Fruit fly (Drosophila melanogaster) whole organism, prepupa: ENCODE results near the gene CG33642.
A peak's percentile ranks its signal among the peaks of the same experiment; 100 is the strongest.

Experiments used
- CG11294 ChIP-seq: fragments of 200-800 bp; sonication (Bioruptor generic); IDR thresholded peaks from 2 replicates; pipeline ENCODE4 v1.3.6; 2022; ENCODE audit warnings: missing biosample characterization, missing genetic modification characterization
- CG15336 ChIP-seq: fragments of 200-800 bp; sonication (Bioruptor generic); IDR thresholded peaks from 2 replicates; pipeline ENCODE4 v1.3.6; 2022; ENCODE audit warnings: missing biosample characterization, missing genetic modification characterization
- CG34406 ChIP-seq: fragments of 200-800 bp; sonication (Bioruptor generic); optimal IDR thresholded peaks from 3 replicates; lab custom pipeline; 2016; ENCODE audit warnings: missing biosample characterization, missing genetic modification characterization
- CG6792 ChIP-seq: fragments of 200-800 bp; sonication (Bioruptor generic); optimal IDR thresholded peaks from 3 replicates; lab custom pipeline; 2016; ENCODE audit warnings: missing biosample characterization, missing genetic modification characterization
- CG6808 ChIP-seq: fragments of 200-800 bp; sonication (Bioruptor generic); optimal IDR thresholded peaks from 3 replicates; lab custom pipeline; 2017; ENCODE audit warnings: missing biosample characterization, missing genetic modification characterization, mild to moderate bottlenecking, moderate library complexity, missing genetic modification reagents
- CG8632 ChIP-seq: fragments of 200-800 bp; sonication (Bioruptor generic); optimal IDR thresholded peaks from 3 replicates; lab custom pipeline; 2016; ENCODE audit warnings: missing biosample characterization, missing genetic modification characterization
- Eip75B ChIP-seq: fragments of 200-800 bp; sonication (Bioruptor generic); optimal IDR thresholded peaks from 3 replicates; lab custom pipeline; 2016; ENCODE audit warnings: missing biosample characterization, missing genetic modification characterization
- Eip78C ChIP-seq: fragments of 200-800 bp; sonication (Bioruptor generic); peaks from one replicate; lab custom pipeline; 2016; ENCODE audit warnings: missing biosample characterization, missing genetic modification characterization
- Gug ChIP-seq: fragments of 200-800 bp; sonication (Bioruptor generic); IDR thresholded peaks from 2 replicates; pipeline ENCODE4 v1.3.6; 2022; ENCODE audit warnings: missing biosample characterization, missing genetic modification characterization
- OdsH ChIP-seq: fragments of 200-800 bp; sonication (Bioruptor generic); optimal IDR thresholded peaks from 3 replicates; lab custom pipeline; 2016; ENCODE audit warnings: missing biosample characterization, missing genetic modification characterization
- Sox102F ChIP-seq: fragments of 200-800 bp; sonication (Bioruptor generic); optimal IDR thresholded peaks from 2 replicates; lab custom pipeline; 2016; ENCODE audit warnings: missing biosample characterization, mild to moderate bottlenecking, missing genetic modification characterization
- net ChIP-seq: fragments of 200-800 bp; sonication (Bioruptor generic); optimal IDR thresholded peaks from 3 replicates; lab custom pipeline; 2016; ENCODE audit warnings: missing biosample characterization, missing genetic modification characterization
- svp ChIP-seq: fragments of 200-800 bp; sonication (Bioruptor generic); peaks from one replicate; lab custom pipeline; 2016; ENCODE audit warnings: missing biosample characterization, missing genetic modification characterization

DNA sequence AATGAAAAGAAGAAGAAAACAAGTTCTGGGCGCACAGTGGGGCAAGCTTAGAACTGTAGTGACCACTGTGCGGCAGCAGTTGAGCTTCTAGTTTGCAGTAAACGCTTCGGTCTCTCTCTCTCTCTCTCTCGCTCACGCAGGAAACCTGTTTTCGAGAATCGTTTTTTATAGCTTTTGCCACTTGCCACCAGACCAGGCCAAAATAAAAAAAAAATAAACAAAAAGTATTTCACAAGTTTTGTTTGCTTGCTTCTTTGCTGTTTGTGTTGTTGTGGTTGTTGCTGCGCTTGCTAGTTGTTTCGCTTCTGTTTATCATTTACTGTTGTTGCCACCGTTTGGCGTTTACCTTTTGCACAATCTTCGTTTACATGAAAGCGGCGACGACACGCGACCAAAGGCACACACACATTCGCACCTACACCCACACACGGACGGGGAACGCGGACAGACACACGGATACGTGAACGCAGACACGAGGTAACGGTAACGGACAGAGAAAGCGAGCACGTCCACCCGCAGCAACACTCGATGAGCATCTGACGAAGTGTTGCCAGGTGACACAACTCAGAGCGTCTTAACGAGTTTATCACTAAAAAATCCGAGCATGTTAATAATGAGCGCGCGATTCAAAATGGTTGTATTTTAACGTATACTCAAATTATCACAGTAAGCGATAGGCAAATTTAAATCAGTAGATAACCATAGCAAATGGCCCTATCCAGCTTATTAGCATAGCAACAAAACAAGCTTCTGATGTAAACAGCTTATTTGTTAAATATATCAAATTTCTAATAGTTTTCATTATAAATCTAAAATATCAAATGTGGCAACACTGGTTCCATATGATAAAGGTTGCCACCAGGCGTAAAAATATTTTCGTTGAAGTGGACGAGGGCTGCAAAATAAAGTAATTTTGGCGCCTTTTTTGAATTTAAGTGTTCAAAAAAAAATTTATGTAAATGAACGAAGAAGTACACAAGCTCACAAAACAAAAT, 19.3 kb downstream of the CG33642 start, which contains the start of gene B4:
- peak; percentile 79 for TF ChIP-seq Eip78C
- TF ChIP-seq svp (GFP tag; lab: Kevin White, UChicago), result peak; percentile 55
- TF ChIP-seq Gug (GFP tag; lab: Robert Waterston, UW), result peak; percentile 8; the same call in 1 of the 2 replicates
- no peak for TF ChIP-seq CG34406
- no peak for TF ChIP-seq OdsH (GFP tag; lab: Kevin White, UChicago)
- TF ChIP-seq CG15336 (GFP tag; lab: Robert Waterston, UW), result peak; percentile 49; the same call in 1 of the 2 replicates
- no peak for TF ChIP-seq CG6792 (GFP tag; lab: Kevin White, UChicago)
- no peak for TF ChIP-seq Sox102F (GFP tag; lab: Kevin White, UChicago)
- TF ChIP-seq Eip75B, result no peak
- 0 out of 2 replicates have a peak, but pooled peaks have one; percentile 7 for TF ChIP-seq CG11294
- TF ChIP-seq CG6808, result peak; percentile 55
- no peak for TF ChIP-seq CG8632 (GFP tag; lab: Kevin White, UChicago)
- peak; percentile 42 for TF ChIP-seq net
